Worm (Caenorhabditis elegans) whole organism, L4 larva: Measurements from ENCODE around the gene srh-119.

Experiments
- F10B5.3 ChIP-seq: sonication (generic microtip); optimal IDR thresholded peaks from 2 replicates; lab custom pipeline; 2016; ENCODE audit warnings: mild to moderate bottlenecking, missing genetic modification characterization, missing compliant biosample characterization
- ceh-62 ChIP-seq: sonication (generic microtip); optimal IDR thresholded peaks from 2 replicates; lab custom pipeline; 2017; ENCODE audit warnings: missing biosample characterization, missing genetic modification characterization
- ces-1 ChIP-seq: fragments of 150-350 bp; sonication (generic microtip); optimal IDR thresholded peaks from 4 replicates; lab custom pipeline; 2014; ENCODE audit warnings: missing biosample characterization, missing genetic modification reagents, missing genetic modification characterization
- unc-62 ChIP-seq, 3 experiments: fragments of 150-350 bp in 1 of 3; sonication (generic microtip); optimal IDR thresholded peaks in 2 of 3; peaks in 1 of 3; 1 replicate in 1 of 3; 2 replicates in 2 of 3; lab custom pipeline; 2014 to 2017; ENCODE audit warnings: missing biosample characterization in 3 of 3, missing genetic modification characterization in 3 of 3, missing genetic modification reagents in 3 of 3, missing genotype in 1 of 3
- zip-2 ChIP-seq: fragments of 150-350 bp; optimal IDR thresholded peaks from 2 replicates; lab custom pipeline; 2014; ENCODE audit warnings: missing biosample characterization, missing genetic modification characterization

DNA sequence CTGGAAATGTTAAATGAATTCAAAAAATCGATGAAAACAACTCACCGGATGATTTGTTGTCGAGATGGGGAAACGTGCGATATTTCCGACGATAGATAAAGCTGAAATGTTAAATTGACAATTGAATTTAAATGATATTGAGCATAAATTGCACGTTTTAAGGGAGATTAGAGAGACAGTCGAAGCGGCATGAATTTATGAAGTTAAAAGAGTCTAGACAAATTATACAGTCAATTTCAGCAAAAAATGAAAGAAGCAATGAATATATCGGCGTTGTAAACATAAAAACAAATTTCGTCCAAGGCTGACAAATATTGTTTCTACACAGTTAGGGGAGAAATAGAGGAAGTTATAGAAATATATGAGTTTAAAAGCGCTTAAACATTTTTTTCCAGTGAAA lies 44.9 kb upstream of the srh-119 start, which contains the start of gene Y102A5C.36:
- TF ChIP-seq ces-1 (GFP tag; lab: Kevin White, UChicago) (no peak), zip-2 (tag; lab: Kevin White, UChicago) (no peak), unc-62 (GFP tag; optimal IDR thresholded peaks at IDR 0.05 in 1 of 2; lab: Kevin White, UChicago) (no peak), unc-62 (tag; optimal IDR thresholded peaks at IDR 0.05; lab: Kevin White, UChicago) (no peak), F10B5.3 (no peak), ceh-62 (tag; lab: Kevin White, UChicago) (no peak)
